Worm (Caenorhabditis elegans) whole organism, L1 larva: Measurements from ENCODE around the gene F54B11.10.

ENCODE experiments used
- C16A3.4 ChIP-seq: fragments of 150-350 bp; optimal IDR thresholded peaks from 2 replicates; lab custom pipeline; 2014; ENCODE audit warnings: missing biosample characterization, missing genetic modification characterization
- Y116A8C.19 ChIP-seq: sonication (generic microtip); optimal IDR thresholded peaks from 2 replicates; lab custom pipeline; 2016; ENCODE audit warnings: missing compliant biosample characterization, missing genetic modification characterization, borderline replicate concordance
- aha-1 ChIP-seq: fragments of 150-350 bp; optimal IDR thresholded peaks from 2 replicates; lab custom pipeline; 2014; ENCODE audit warnings: missing biosample characterization, missing genetic modification characterization
- alr-1 ChIP-seq: fragments of 200-800 bp; sonication (Bioruptor generic); optimal IDR thresholded peaks from 2 replicates; lab custom pipeline; 2018; ENCODE audit warnings: borderline replicate concordance, mild to moderate bottlenecking, missing genetic modification characterization, missing compliant biosample characterization
- aly-2 ChIP-seq: fragments of 150-350 bp; optimal IDR thresholded peaks from 2 replicates; lab custom pipeline; 2014; ENCODE audit warnings: missing biosample characterization, missing genetic modification characterization
- blmp-1 ChIP-seq: fragments of 150-350 bp; optimal IDR thresholded peaks from 2 replicates; lab custom pipeline; 2014; ENCODE audit warnings: missing biosample characterization, missing genetic modification characterization
- ceh-63 ChIP-seq: fragments of 200-800 bp; sonication (Bioruptor generic); optimal IDR thresholded peaks from 2 replicates; lab custom pipeline; 2018; ENCODE audit warnings: mild to moderate bottlenecking, missing genetic modification characterization, missing compliant biosample characterization
- ceh-88 ChIP-seq: fragments of 200-800 bp; sonication (Bioruptor generic); IDR thresholded peaks from 2 replicates; pipeline ENCODE4 v1.3.6; 2022; ENCODE audit warnings: missing genetic modification characterization, missing compliant biosample characterization
- ceh-90 ChIP-seq: sonication (generic microtip); optimal IDR thresholded peaks from 2 replicates; lab custom pipeline; 2016; ENCODE audit warnings: missing genetic modification characterization, missing compliant biosample characterization
- dpl-1 ChIP-seq, 3 experiments: fragments of 150-350 bp in 2 of 3; sonication (generic microtip) in 1 of 3; optimal IDR thresholded peaks; 2 replicates each; lab custom pipeline; 2014 to 2017; ENCODE audit warnings: missing biosample characterization in 3 of 3, missing genetic modification characterization in 3 of 3, missing genetic modification reagents in 3 of 3
- dsc-1 ChIP-seq: sonication (generic microtip); optimal IDR thresholded peaks from 2 replicates; lab custom pipeline; 2016; ENCODE audit warnings: mild to moderate bottlenecking, missing genetic modification characterization, missing compliant biosample characterization
- efl-1 ChIP-seq, 4 experiments: fragments of 150-350 bp; optimal IDR thresholded peaks in 3 of 4; peaks in 1 of 4; 1 replicate in 1 of 4; 2 replicates in 3 of 4; lab custom pipeline; 2014; ENCODE audit warnings: missing biosample characterization in 2 of 4, missing genetic modification characterization in 2 of 4, missing genetic modification reagents in 2 of 4
- egl-13 ChIP-seq: sonication (generic microtip); optimal IDR thresholded peaks from 2 replicates; lab custom pipeline; 2016; ENCODE audit warnings: missing genotype, missing genetic modification reagents, missing genetic modification characterization, missing compliant biosample characterization
- egl-27 ChIP-seq, 2 experiments: fragments of 150-350 bp in 1 of 2; sonication (generic microtip); optimal IDR thresholded peaks; 3 replicates each; lab custom pipeline; 2017 to 2018; ENCODE audit warnings: missing biosample characterization in 2 of 2, missing genetic modification characterization in 2 of 2, missing genetic modification reagents in 2 of 2
- elt-2 ChIP-seq: sonication (generic microtip); optimal IDR thresholded peaks from 2 replicates; lab custom pipeline; 2016; ENCODE audit warnings: missing genetic modification characterization, mild to moderate bottlenecking, inconsistent platforms, missing compliant biosample characterization, missing genetic modification reagents
- elt-3 ChIP-seq, 6 experiments: fragments of 150-350 bp in 1 of 6; sonication (generic microtip); optimal IDR thresholded peaks; 2 replicates each; lab custom pipeline; 2017 to 2018; ENCODE audit warnings: missing biosample characterization in 6 of 6, missing genetic modification characterization in 6 of 6, inconsistent platforms in 1 of 6
- ets-5 ChIP-seq: fragments of 200-800 bp; sonication (Bioruptor generic); IDR thresholded peaks from 2 replicates; pipeline ENCODE4 v1.3.6; 2022; ENCODE audit warnings: missing genetic modification characterization, missing compliant biosample characterization
- fkh-10 ChIP-seq: sonication (generic microtip); optimal IDR thresholded peaks from 2 replicates; lab custom pipeline; 2017; ENCODE audit warnings: missing biosample characterization, missing genetic modification reagents, missing genetic modification characterization
- fkh-8 ChIP-seq: sonication (generic microtip); optimal IDR thresholded peaks from 2 replicates; lab custom pipeline; 2016; ENCODE audit warnings: mild to moderate bottlenecking, missing genetic modification characterization, missing compliant biosample characterization
- fos-1 ChIP-seq: fragments of 150-350 bp; optimal IDR thresholded peaks from 2 replicates; lab custom pipeline; 2014; ENCODE audit warnings: missing biosample characterization, missing genetic modification characterization
- hlh-4 ChIP-seq: sonication (generic microtip); optimal IDR thresholded peaks from 2 replicates; lab custom pipeline; 2016; ENCODE audit warnings: mild to moderate bottlenecking, missing genetic modification characterization, missing compliant biosample characterization
- hpl-2 ChIP-seq: fragments of 150-350 bp; optimal IDR thresholded peaks from 2 replicates; lab custom pipeline; 2014; ENCODE audit warnings: missing biosample characterization, missing genetic modification reagents, missing genetic modification characterization
- jun-1 ChIP-seq: fragments of 150-350 bp; optimal IDR thresholded peaks from 2 replicates; lab custom pipeline; 2014; ENCODE audit warnings: missing biosample characterization, missing genetic modification reagents, missing genetic modification characterization
- lin-13 ChIP-seq: fragments of 150-350 bp; optimal IDR thresholded peaks from 2 replicates; lab custom pipeline; 2014; ENCODE audit warnings: missing biosample characterization, missing genetic modification reagents, missing genetic modification characterization
- lin-14 ChIP-seq: fragments of 200-800 bp; sonication (Bioruptor generic); optimal IDR thresholded peaks from 2 replicates; lab custom pipeline; 2018; ENCODE audit warnings: mild to moderate bottlenecking, missing genetic modification characterization, moderate library complexity, missing compliant biosample characterization
- lin-15B ChIP-seq: fragments of 150-350 bp; sonication (generic microtip); optimal IDR thresholded peaks from 3 replicates; lab custom pipeline; 2014; ENCODE audit warnings: missing biosample characterization, missing genetic modification characterization
- lin-39 ChIP-seq: fragments of 150-350 bp; optimal IDR thresholded peaks from 2 replicates; lab custom pipeline; 2014; ENCODE audit warnings: missing biosample characterization, missing genetic modification reagents, missing genetic modification characterization
- lir-3 ChIP-seq: sonication (generic microtip); optimal IDR thresholded peaks from 2 replicates; lab custom pipeline; 2016; ENCODE audit warnings: mild to moderate bottlenecking, missing genetic modification characterization, moderate library complexity, missing compliant biosample characterization; ENCODE audit not compliant: poor library complexity
- mab-9 ChIP-seq: fragments of 200-800 bp; sonication (Bioruptor generic); IDR thresholded peaks from 2 replicates; pipeline ENCODE4 v1.3.6; 2022; ENCODE audit warnings: missing genetic modification reagents, missing genetic modification characterization, missing compliant biosample characterization
- mef-2 ChIP-seq: fragments of 150-350 bp; optimal IDR thresholded peaks from 2 replicates; lab custom pipeline; 2014; ENCODE audit warnings: missing biosample characterization, missing genetic modification characterization
- mep-1 ChIP-seq: fragments of 150-350 bp; optimal IDR thresholded peaks from 2 replicates; lab custom pipeline; 2014; ENCODE audit warnings: missing biosample characterization, missing genetic modification characterization
- nhr-11 ChIP-seq: fragments of 150-350 bp; optimal IDR thresholded peaks from 2 replicates; lab custom pipeline; 2014; ENCODE audit warnings: missing biosample characterization, missing genetic modification characterization
- nhr-12 ChIP-seq: sonication (generic microtip); optimal IDR thresholded peaks from 2 replicates; lab custom pipeline; 2017; ENCODE audit warnings: missing biosample characterization, missing genetic modification characterization
- nhr-20 ChIP-seq: sonication (generic microtip); optimal IDR thresholded peaks from 2 replicates; lab custom pipeline; 2016; ENCODE audit warnings: mild to moderate bottlenecking, missing genetic modification characterization, missing compliant biosample characterization
- nhr-237 ChIP-seq: fragments of 150-350 bp; optimal IDR thresholded peaks from 2 replicates; lab custom pipeline; 2014; ENCODE audit warnings: missing biosample characterization, missing genetic modification characterization
- nhr-28 ChIP-seq: fragments of 150-350 bp; optimal IDR thresholded peaks from 2 replicates; lab custom pipeline; 2014; ENCODE audit warnings: missing biosample characterization, missing genetic modification characterization
- nhr-47 ChIP-seq: sonication (generic microtip); optimal IDR thresholded peaks from 2 replicates; lab custom pipeline; 2016; ENCODE audit warnings: mild to moderate bottlenecking, missing genetic modification characterization, moderate library complexity, missing compliant biosample characterization
- nhr-71 ChIP-seq: sonication (generic microtip); optimal IDR thresholded peaks from 2 replicates; lab custom pipeline; 2016; ENCODE audit warnings: mild to moderate bottlenecking, missing genetic modification characterization, moderate library complexity, missing compliant biosample characterization
- nhr-77 ChIP-seq: fragments of 150-350 bp; optimal IDR thresholded peaks from 2 replicates; lab custom pipeline; 2014; ENCODE audit warnings: missing biosample characterization, missing genetic modification characterization
- nhr-84 ChIP-seq: sonication (generic microtip); optimal IDR thresholded peaks from 2 replicates; lab custom pipeline; 2017; ENCODE audit warnings: missing biosample characterization, missing genetic modification characterization
- nhr-85 ChIP-seq: sonication (generic microtip); peaks from one replicate; lab custom pipeline; 2016; ENCODE audit warnings: missing genetic modification characterization, inconsistent platforms, missing compliant biosample characterization
- pqm-1 ChIP-seq: sonication (generic microtip); optimal IDR thresholded peaks from 3 replicates; lab custom pipeline; 2017; ENCODE audit warnings: missing biosample characterization, missing genetic modification characterization
- snpc-4 ChIP-seq: fragments of 150-350 bp; optimal IDR thresholded peaks from 2 replicates; lab custom pipeline; 2014; ENCODE audit warnings: missing biosample characterization, missing genetic modification characterization
- snu-23 ChIP-seq: sonication (generic microtip); optimal IDR thresholded peaks from 2 replicates; lab custom pipeline; 2016; ENCODE audit warnings: missing genetic modification characterization, missing compliant biosample characterization
- sox-4 ChIP-seq: sonication (generic microtip); optimal IDR thresholded peaks from 2 replicates; lab custom pipeline; 2016; ENCODE audit warnings: missing genetic modification characterization, missing compliant biosample characterization
- sup-37 ChIP-seq: fragments of 200-800 bp; sonication (Bioruptor generic); optimal IDR thresholded peaks from 2 replicates; lab custom pipeline; 2018; ENCODE audit warnings: mild to moderate bottlenecking, missing genetic modification characterization, missing compliant biosample characterization
- swsn-7 ChIP-seq: sonication (generic microtip); optimal IDR thresholded peaks from 2 replicates; lab custom pipeline; 2016; ENCODE audit warnings: missing genetic modification characterization, missing compliant biosample characterization
- tbx-2 ChIP-seq: sonication (generic microtip); optimal IDR thresholded peaks from 2 replicates; lab custom pipeline; 2016; ENCODE audit warnings: missing genetic modification characterization, missing compliant biosample characterization
- unc-130 ChIP-seq: fragments of 150-350 bp; optimal IDR thresholded peaks from 2 replicates; lab custom pipeline; 2017; ENCODE audit warnings: missing biosample characterization, missing genetic modification characterization, inconsistent platforms
- unc-30 ChIP-seq: sonication (generic microtip); optimal IDR thresholded peaks from 2 replicates; lab custom pipeline; 2017; ENCODE audit warnings: missing biosample characterization, missing genetic modification characterization
- unc-62 ChIP-seq: fragments of 150-350 bp; optimal IDR thresholded peaks from 2 replicates; lab custom pipeline; 2014; ENCODE audit warnings: missing biosample characterization, missing genetic modification reagents, missing genetic modification characterization
- unc-86 ChIP-seq: sonication (generic microtip); optimal IDR thresholded peaks from 2 replicates; lab custom pipeline; 2016; ENCODE audit warnings: missing genetic modification characterization, missing compliant biosample characterization
- vab-15 ChIP-seq: sonication (generic microtip); optimal IDR thresholded peaks from 2 replicates; lab custom pipeline; 2017; ENCODE audit warnings: missing genotype, mild to moderate bottlenecking, missing genetic modification characterization, missing compliant biosample characterization
- xbp-1 ChIP-seq: sonication (generic microtip); optimal IDR thresholded peaks from 2 replicates; lab custom pipeline; 2016; ENCODE audit warnings: missing genetic modification characterization, missing compliant biosample characterization

The F54B11.10 gene

DNA sequence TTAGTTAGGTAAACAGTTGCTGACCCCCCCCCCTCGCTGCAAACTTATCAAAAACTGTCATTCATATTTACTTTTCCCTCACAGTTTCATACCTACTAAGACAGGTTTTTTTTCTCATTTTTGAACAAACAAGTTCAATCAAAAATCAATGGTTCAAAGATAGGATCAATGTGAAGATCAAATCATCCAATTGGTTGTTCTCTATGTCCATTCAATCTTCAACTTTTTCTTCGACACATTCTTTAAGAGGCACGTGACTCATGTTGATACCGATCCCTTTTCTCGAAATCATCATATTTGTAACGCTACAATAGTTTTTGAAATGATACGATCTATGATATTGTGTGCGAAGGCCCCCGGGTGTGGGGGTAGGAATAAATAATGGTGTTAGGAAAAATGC lies 42.2 kb upstream of the F54B11.10 start (continued):
- TF ChIP-seq aha-1 (no peak), Y116A8C.19 (tag; lab: Kevin White, UChicago) (no peak), pqm-1 (tag; lab: Kevin White, UChicago) (no peak), fkh-10 (GFP tag; lab: Kevin White, UChicago) (no peak), fkh-8 (no peak), nhr-20 (tag; lab: Kevin White, UChicago) (peak; percentile 96), elt-2 (tag; lab: Kevin White, UChicago) (no peak), mep-1 (tag; lab: Kevin White, UChicago) (peak; percentile 30), nhr-85 (tag; lab: Kevin White, UChicago) (peak; percentile 100), snu-23 (GFP tag; lab: Kevin White, UChicago) (peak; percentile 84), tbx-2 (peak; percentile 79), dpl-1 (GFP tag; optimal IDR thresholded peaks at IDR 0.05; lab: Kevin White, UChicago) (peak in 1 of 3 experiments; percentile 26), lin-14 (GFP tag; lab: Kevin White, UChicago) (peak; percentile 87), lin-39 (no peak), mab-9 (no peak), lir-3 (tag; lab: Kevin White, UChicago) (peak; percentile 48), lin-13 (no peak), ceh-90 (tag; lab: Kevin White, UChicago) (no peak), hpl-2 (GFP tag; lab: Kevin White, UChicago) (no peak), fos-1 (tag; lab: Kevin White, UChicago) (no peak), alr-1 (tag; lab: Kevin White, UChicago) (no peak), nhr-71 (peak; percentile 88), nhr-84 (no peak), mef-2 (no peak), ceh-63 (no peak), nhr-11 (tag; lab: Kevin White, UChicago) (no peak), unc-62 (GFP tag; lab: Kevin White, UChicago) (no peak), unc-30 (tag; lab: Kevin White, UChicago) (no peak), jun-1 (tag; lab: Kevin White, UChicago) (peak; percentile 24), ets-5 (no peak), vab-15 (no peak), unc-86 (no peak), sup-37 (no peak), blmp-1 (tag; lab: Kevin White, UChicago) (peak; percentile 83), snpc-4 (tag; lab: Kevin White, UChicago) (no peak), nhr-237 (tag; lab: Kevin White, UChicago) (no peak), nhr-28 (tag; lab: Kevin White, UChicago) (no peak), swsn-7 (peak; percentile 20), efl-1 (optimal IDR thresholded peaks at IDR 0.05; lab: Kevin White, UChicago) (peak in 1 of 2 experiments; percentile 5), efl-1 (GFP tag; optimal IDR thresholded peaks at IDR 0.05 in 1 of 2; lab: Kevin White, UChicago) (peak in 1 of 2 experiments; percentile 85), egl-27 (tag; optimal IDR thresholded peaks at IDR 0.05; lab: Kevin White, UChicago) (no peak), C16A3.4 (tag; lab: Kevin White, UChicago) (peak; percentile 58), hlh-4 (tag; lab: Kevin White, UChicago) (no peak), nhr-47 (peak; percentile 68), unc-130 (tag; lab: Kevin White, UChicago) (peak; percentile 6), ceh-88 (0 out of 2 replicates have a peak, but pooled peaks have one; percentile 28), xbp-1 (tag; lab: Kevin White, UChicago) (peak; percentile 39), egl-13 (tag; lab: Kevin White, UChicago) (no peak), aly-2 (no peak), elt-3 (tag; optimal IDR thresholded peaks at IDR 0.05; lab: Kevin White, UChicago) (peak in 5 of 6 experiments; percentile 23 to 93 (median 90)), dsc-1 (tag; lab: Kevin White, UChicago) (no peak), sox-4 (no peak), lin-15B (tag; lab: Kevin White, UChicago) (no peak), nhr-12 (no peak), nhr-77 (tag; lab: Kevin White, UChicago) (no peak)
